Fruit fly (Drosophila melanogaster) whole organism, pupa: ENCODE results near the gene Zw10.

Experiments used
- CG12605 ChIP-seq: fragments of 200-800 bp; sonication (Bioruptor generic); IDR thresholded peaks from 2 replicates; pipeline ENCODE4 v1.3.6; 2022; ENCODE audit warnings: missing biosample characterization, missing genetic modification characterization
- CG14655 ChIP-seq: fragments of 200-800 bp; sonication (Bioruptor generic); optimal IDR thresholded peaks from 3 replicates; lab custom pipeline; 2017; ENCODE audit warnings: mild to moderate bottlenecking, missing biosample characterization, missing genetic modification reagents, missing genetic modification characterization
- CG34367 ChIP-seq: fragments of 200-800 bp; sonication (Bioruptor generic); optimal IDR thresholded peaks from 2 replicates; lab custom pipeline; 2018; ENCODE audit warnings: missing biosample characterization, mild to moderate bottlenecking, missing genetic modification characterization
- CG9948 ChIP-seq: fragments of 200-800 bp; sonication (Bioruptor generic); optimal IDR thresholded peaks from 2 replicates; lab custom pipeline; 2018; ENCODE audit warnings: missing biosample characterization, mild to moderate bottlenecking, missing genetic modification characterization, moderate library complexity

- TF ChIP-seq CG34367 (no peak), CG9948 (tag; lab: Kevin White, UChicago) (no peak), CG12605 (no peak), CG14655 (GFP tag; lab: Kevin White, UChicago) (no peak)
Observed at dm6 chrX:2645593-2645992, 41.6 kb downstream of the Zw10 start.
